Worm (Caenorhabditis elegans): ENCODE results near the gene ZK757.2.

DNA sequence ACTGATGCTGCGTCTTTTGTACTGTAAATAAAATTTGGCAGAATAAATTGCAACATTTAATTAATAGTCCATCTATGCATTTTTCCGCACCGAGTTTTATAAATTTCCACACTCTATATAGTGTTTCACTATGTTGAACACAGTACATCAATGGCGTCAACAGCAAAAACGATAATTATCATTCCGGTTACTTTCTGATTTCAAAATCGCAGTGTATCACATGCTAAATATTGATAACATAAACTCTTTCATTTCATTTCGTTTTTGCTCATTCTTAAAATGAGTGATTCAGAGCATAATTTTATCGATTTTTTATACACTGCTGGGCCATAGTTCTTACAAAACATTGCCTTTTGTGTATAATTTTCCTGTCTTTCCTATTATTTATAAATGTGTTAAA, 43.6 kb upstream of the ZK757.2 start:
- TF ChIP-seq him-1 (tag; optimal IDR thresholded peaks at IDR 0.05) (no peak), dao-5 (tag; optimal IDR thresholded peaks at IDR 0.05) (no peak), W03F9.2 (tag; optimal IDR thresholded peaks at IDR 0.05) (no peak)
